Fruit fly (Drosophila melanogaster): Measurements from ENCODE around the gene CG14445.

Gene CG14445

dm6 chrX:6267187-6267711 is 30.1 kb downstream of the CG14445 start, which contains the start of gene schlank (continued):
- TF ChIP-seq BtbVII (GFP tag; optimal IDR thresholded peaks at IDR 0.05) (no peak), CG10147 (GFP tag; optimal IDR thresholded peaks at IDR 0.05) (no peak), Hsf (GFP tag; optimal IDR thresholded peaks at IDR 0.05) (peak; percentile 62), CG16863 (GFP tag; optimal IDR thresholded peaks at IDR 0.05) (peak; percentile 57), Lhr (GFP tag; optimal IDR thresholded peaks at IDR 0.05) (peak; percentile 71), crc (GFP tag; optimal IDR thresholded peaks at IDR 0.05) (no peak), hb (GFP tag; IDR thresholded peaks at IDR 0.05; ENCODE audit: partially characterized antibody) (no peak), CG2129 (GFP tag; IDR thresholded peaks at IDR 0.05; ENCODE audit: partially characterized antibody) (no peak), Hr3 (GFP tag; optimal IDR thresholded peaks at IDR 0.05) (peak; percentile 41), btn (GFP tag; optimal IDR thresholded peaks at IDR 0.05) (no peak), Blimp-1 (GFP tag; optimal IDR thresholded peaks at IDR 0.05) (no peak), CG33213 (GFP tag; optimal IDR thresholded peaks at IDR 0.05) (peak; percentile 37), CG13287 (GFP tag; IDR thresholded peaks at IDR 0.05; ENCODE audit: partially characterized antibody) (no peak), jumu (GFP tag; optimal IDR thresholded peaks at IDR 0.05) (peak; percentile 74), schlank (tag; optimal IDR thresholded peaks at IDR 0.05) (peak; percentile 64), Xbp1 (GFP tag; optimal IDR thresholded peaks at IDR 0.05) (peak; percentile 64), tgo (GFP tag; IDR thresholded peaks at IDR 0.05) (peak; percentile 53; the same call in 2 of the 3 replicates), tap (tag; optimal IDR thresholded peaks at IDR 0.05) (no peak), B-H2 (GFP tag; optimal IDR thresholded peaks at IDR 0.05) (no peak), tna (GFP tag; IDR thresholded peaks at IDR 0.05; ENCODE audit: partially characterized antibody) (no peak), CG10274 (GFP tag; optimal IDR thresholded peaks at IDR 0.05) (no peak), Bdp1 (GFP tag; optimal IDR thresholded peaks at IDR 0.05) (peak; percentile 17), gsb-n (tag; optimal IDR thresholded peaks at IDR 0.05) (no peak), E2f1 (GFP tag; IDR thresholded peaks at IDR 0.05) (peak; percentile 51; the same call in 1 of the 2 replicates), gcm (GFP tag; optimal IDR thresholded peaks at IDR 0.05) (no peak), CTCF (GFP tag; optimal IDR thresholded peaks at IDR 0.05) (no peak), Hey (tag; optimal IDR thresholded peaks at IDR 0.05) (no peak), Antp (GFP tag; optimal IDR thresholded peaks at IDR 0.05) (peak; percentile 75), CG12236 (GFP tag; optimal IDR thresholded peaks at IDR 0.05) (no peak), CG12155 (GFP tag; optimal IDR thresholded peaks at IDR 0.05) (peak; percentile 27), CG7963 (GFP tag; IDR thresholded peaks at IDR 0.05; ENCODE audit: partially characterized antibody) (no peak), danr (GFP tag; IDR thresholded peaks at IDR 0.05) (no peak), Hr78 (GFP tag; optimal IDR thresholded peaks at IDR 0.05) (no peak), salm (tag; optimal IDR thresholded peaks at IDR 0.05) (no peak), grn (GFP tag; optimal IDR thresholded peaks at IDR 0.05) (no peak), tio (GFP tag; optimal IDR thresholded peaks at IDR 0.05) (no peak), CG3847 (GFP tag; IDR thresholded peaks at IDR 0.05) (peak; percentile 25; the same call in 1 of the 2 replicates), bcd (GFP tag; optimal IDR thresholded peaks at IDR 0.05) (peak; percentile 21), sima (GFP tag; optimal IDR thresholded peaks at IDR 0.05) (no peak), aop (GFP tag; IDR thresholded peaks at IDR 0.05) (0 out of 2 replicates have a peak, but pooled peaks have one; percentile 20), ken (GFP tag; IDR thresholded peaks at IDR 0.05) (peak; percentile 66), seq (GFP tag; IDR thresholded peaks at IDR 0.05) (peak; percentile 52; the same call in 1 of the 2 replicates), pnt (GFP tag; optimal IDR thresholded peaks at IDR 0.05) (peak; percentile 60), fu2 (GFP tag; optimal IDR thresholded peaks at IDR 0.05) (peak; percentile 59), CG15269 (tag; optimal IDR thresholded peaks at IDR 0.05) (no peak), CG11085 (GFP tag; IDR thresholded peaks at IDR 0.05) (peak; percentile 22; the same call in 1 of the 2 replicates), cwo (GFP tag; optimal IDR thresholded peaks at IDR 0.05) (no peak), Max (GFP tag; optimal IDR thresholded peaks at IDR 0.05) (no peak), CG7357 (GFP tag; IDR thresholded peaks at IDR 0.05) (peak; percentile 62; the same call in 2 of the 3 replicates), NFAT (GFP tag; IDR thresholded peaks at IDR 0.05) (peak; percentile 61), twi (tag; optimal IDR thresholded peaks at IDR 0.05) (no peak)

Measured in whole organism, embryonic.